Worm (Caenorhabditis elegans) whole organism, early embryonic: ENCODE data around the gene apl-1.

ENCODE experiments used
- B0310.2 ChIP-seq: sonication (generic microtip); optimal IDR thresholded peaks from 2 replicates; lab custom pipeline; 2016; ENCODE audit warnings: mild to moderate bottlenecking, missing genetic modification characterization, missing compliant biosample characterization
- ama-1 ChIP-seq: fragments of 150-350 bp; optimal IDR thresholded peaks from 2 replicates; lab custom pipeline; 2014
- ceh-13 ChIP-seq: fragments of 200-800 bp; sonication (Bioruptor generic); optimal IDR thresholded peaks from 2 replicates; lab custom pipeline; 2018; ENCODE audit warnings: mild to moderate bottlenecking, missing genetic modification characterization, missing compliant biosample characterization
- ceh-36 ChIP-seq: sonication (generic microtip); optimal IDR thresholded peaks from 2 replicates; lab custom pipeline; 2016; ENCODE audit warnings: missing genetic modification characterization, inconsistent platforms, missing compliant biosample characterization
- ets-7 ChIP-seq: sonication (generic microtip); optimal IDR thresholded peaks from 2 replicates; lab custom pipeline; 2016; ENCODE audit warnings: missing genotype, missing genetic modification characterization, missing compliant biosample characterization
- flt-1 ChIP-seq: fragments of 200-800 bp; sonication (Bioruptor generic); IDR thresholded peaks from 2 replicates; pipeline ENCODE4 v1.3.6; 2022; ENCODE audit warnings: missing genetic modification characterization, missing compliant biosample characterization
- hmbx-1 ChIP-seq: sonication (generic microtip); optimal IDR thresholded peaks from 2 replicates; lab custom pipeline; 2016; ENCODE audit warnings: mild to moderate bottlenecking, missing genetic modification characterization, missing compliant biosample characterization
- tra-4 ChIP-seq: sonication (generic microtip); optimal IDR thresholded peaks from 2 replicates; lab custom pipeline; 2017; ENCODE audit warnings: missing genetic modification characterization, missing compliant biosample characterization

ce11 chrX:5151866-5152265, 35.2 kb upstream of the apl-1 start:
- TF ChIP-seq flt-1 (GFP tag; lab: Robert Waterston, UW), result no peak
- no peak for TF ChIP-seq ceh-36 (tag; lab: Kevin White, UChicago)
- TF ChIP-seq ets-7 (tag; lab: Kevin White, UChicago), result no peak
- TF ChIP-seq ceh-13 (GFP tag; lab: Kevin White, UChicago), result no peak
- no peak for TF ChIP-seq tra-4 (tag; lab: Kevin White, UChicago)
- TF ChIP-seq ama-1 (lab: Kevin White, UChicago), result no peak
- TF ChIP-seq hmbx-1 (tag; lab: Kevin White, UChicago), result no peak
- TF ChIP-seq B0310.2 (tag; lab: Kevin White, UChicago), result no peak
